Worm (Caenorhabditis elegans) whole organism, L1 larva: Measurements from ENCODE around the gene frpr-14.

Source experiments
- C16A3.4 ChIP-seq: fragments of 150-350 bp; optimal IDR thresholded peaks from 2 replicates; lab custom pipeline; 2014; ENCODE audit warnings: missing biosample characterization, missing genetic modification characterization
- Y116A8C.19 ChIP-seq: sonication (generic microtip); optimal IDR thresholded peaks from 2 replicates; lab custom pipeline; 2016; ENCODE audit warnings: missing compliant biosample characterization, missing genetic modification characterization, borderline replicate concordance
- aha-1 ChIP-seq: fragments of 150-350 bp; optimal IDR thresholded peaks from 2 replicates; lab custom pipeline; 2014; ENCODE audit warnings: missing biosample characterization, missing genetic modification characterization
- alr-1 ChIP-seq: fragments of 200-800 bp; sonication (Bioruptor generic); optimal IDR thresholded peaks from 2 replicates; lab custom pipeline; 2018; ENCODE audit warnings: borderline replicate concordance, mild to moderate bottlenecking, missing genetic modification characterization, missing compliant biosample characterization
- aly-2 ChIP-seq: fragments of 150-350 bp; optimal IDR thresholded peaks from 2 replicates; lab custom pipeline; 2014; ENCODE audit warnings: missing biosample characterization, missing genetic modification characterization
- ama-1 ChIP-seq: fragments of 150-350 bp; optimal IDR thresholded peaks from 2 replicates; lab custom pipeline; 2014
- ceh-63 ChIP-seq: fragments of 200-800 bp; sonication (Bioruptor generic); optimal IDR thresholded peaks from 2 replicates; lab custom pipeline; 2018; ENCODE audit warnings: mild to moderate bottlenecking, missing genetic modification characterization, missing compliant biosample characterization
- ceh-90 ChIP-seq: sonication (generic microtip); optimal IDR thresholded peaks from 2 replicates; lab custom pipeline; 2016; ENCODE audit warnings: missing genetic modification characterization, missing compliant biosample characterization
- ces-1 ChIP-seq: fragments of 150-350 bp; optimal IDR thresholded peaks from 2 replicates; lab custom pipeline; 2014; ENCODE audit warnings: missing biosample characterization, missing genetic modification reagents, missing genetic modification characterization
- efl-1 ChIP-seq, 4 experiments: fragments of 150-350 bp; optimal IDR thresholded peaks in 3 of 4; peaks in 1 of 4; 1 replicate in 1 of 4; 2 replicates in 3 of 4; lab custom pipeline; 2014; ENCODE audit warnings: missing biosample characterization in 2 of 4, missing genetic modification characterization in 2 of 4, missing genetic modification reagents in 2 of 4
- efl-3 ChIP-seq: fragments of 200-800 bp; sonication (Bioruptor generic); optimal IDR thresholded peaks from 2 replicates; lab custom pipeline; 2018; ENCODE audit warnings: mild to moderate bottlenecking, missing genetic modification characterization, missing compliant biosample characterization
- egl-13 ChIP-seq: sonication (generic microtip); optimal IDR thresholded peaks from 2 replicates; lab custom pipeline; 2016; ENCODE audit warnings: missing genotype, missing genetic modification reagents, missing genetic modification characterization, missing compliant biosample characterization
- egl-27 ChIP-seq, 2 experiments: fragments of 150-350 bp in 1 of 2; sonication (generic microtip); optimal IDR thresholded peaks; 3 replicates each; lab custom pipeline; 2017 to 2018; ENCODE audit warnings: missing biosample characterization in 2 of 2, missing genetic modification characterization in 2 of 2, missing genetic modification reagents in 2 of 2
- elt-2 ChIP-seq: sonication (generic microtip); optimal IDR thresholded peaks from 2 replicates; lab custom pipeline; 2016; ENCODE audit warnings: missing genetic modification characterization, mild to moderate bottlenecking, inconsistent platforms, missing compliant biosample characterization, missing genetic modification reagents
- fkh-10 ChIP-seq: sonication (generic microtip); optimal IDR thresholded peaks from 2 replicates; lab custom pipeline; 2017; ENCODE audit warnings: missing biosample characterization, missing genetic modification reagents, missing genetic modification characterization
- fos-1 ChIP-seq: fragments of 150-350 bp; optimal IDR thresholded peaks from 2 replicates; lab custom pipeline; 2014; ENCODE audit warnings: missing biosample characterization, missing genetic modification characterization
- grh-1 ChIP-seq: fragments of 200-800 bp; sonication (Bioruptor generic); IDR thresholded peaks from 2 replicates; pipeline ENCODE4 v1.3.6; 2022; ENCODE audit warnings: missing genetic modification reagents, missing genetic modification characterization, missing compliant biosample characterization
- hlh-17 ChIP-seq: fragments of 200-800 bp; sonication (Bioruptor generic); optimal IDR thresholded peaks from 2 replicates; lab custom pipeline; 2018; ENCODE audit warnings: missing genetic modification characterization, mild to moderate bottlenecking, missing compliant biosample characterization, moderate library complexity, borderline replicate concordance
- irx-1 ChIP-seq: sonication (generic microtip); optimal IDR thresholded peaks from 2 replicates; lab custom pipeline; 2016; ENCODE audit warnings: missing genetic modification characterization, missing compliant biosample characterization
- isw-1 ChIP-seq: fragments of 200-800 bp; sonication (Bioruptor generic); IDR thresholded peaks from 2 replicates; pipeline ENCODE4 v1.3.6; 2022; ENCODE audit warnings: missing genetic modification characterization, missing compliant biosample characterization
- lin-14 ChIP-seq: fragments of 200-800 bp; sonication (Bioruptor generic); optimal IDR thresholded peaks from 2 replicates; lab custom pipeline; 2018; ENCODE audit warnings: mild to moderate bottlenecking, missing genetic modification characterization, moderate library complexity, missing compliant biosample characterization
- lin-35 ChIP-seq, 2 experiments: fragments of 150-350 bp; optimal IDR thresholded peaks; 2 replicates each; lab custom pipeline; 2014; ENCODE audit warnings: missing biosample characterization in 2 of 2, missing genetic modification characterization in 2 of 2, missing genetic modification reagents in 2 of 2
- lin-39 ChIP-seq: fragments of 150-350 bp; optimal IDR thresholded peaks from 2 replicates; lab custom pipeline; 2014; ENCODE audit warnings: missing biosample characterization, missing genetic modification reagents, missing genetic modification characterization
- lir-3 ChIP-seq: sonication (generic microtip); optimal IDR thresholded peaks from 2 replicates; lab custom pipeline; 2016; ENCODE audit warnings: mild to moderate bottlenecking, missing genetic modification characterization, moderate library complexity, missing compliant biosample characterization; ENCODE audit not compliant: poor library complexity
- lsy-2 ChIP-seq, 2 experiments: fragments of 150-350 bp; optimal IDR thresholded peaks; 2 replicates each; lab custom pipeline; 2014; ENCODE audit warnings: missing biosample characterization in 2 of 2, missing genetic modification characterization in 2 of 2
- mep-1 ChIP-seq: fragments of 150-350 bp; optimal IDR thresholded peaks from 2 replicates; lab custom pipeline; 2014; ENCODE audit warnings: missing biosample characterization, missing genetic modification characterization
- nhr-11 ChIP-seq: fragments of 150-350 bp; optimal IDR thresholded peaks from 2 replicates; lab custom pipeline; 2014; ENCODE audit warnings: missing biosample characterization, missing genetic modification characterization
- nhr-19 ChIP-seq: fragments of 200-800 bp; sonication (Bioruptor generic); conservative IDR thresholded peaks from 2 replicates; pipeline ENCODE4 v1.3.6; 2022; ENCODE audit warnings: missing genetic modification characterization, missing compliant biosample characterization
- nhr-20 ChIP-seq: sonication (generic microtip); optimal IDR thresholded peaks from 2 replicates; lab custom pipeline; 2016; ENCODE audit warnings: mild to moderate bottlenecking, missing genetic modification characterization, missing compliant biosample characterization
- nhr-237 ChIP-seq: fragments of 150-350 bp; optimal IDR thresholded peaks from 2 replicates; lab custom pipeline; 2014; ENCODE audit warnings: missing biosample characterization, missing genetic modification characterization
- nhr-28 ChIP-seq: fragments of 150-350 bp; optimal IDR thresholded peaks from 2 replicates; lab custom pipeline; 2014; ENCODE audit warnings: missing biosample characterization, missing genetic modification characterization
- nhr-76 ChIP-seq: sonication (generic microtip); optimal IDR thresholded peaks from 2 replicates; lab custom pipeline; 2017; ENCODE audit warnings: missing biosample characterization, missing genetic modification characterization
- nhr-77 ChIP-seq: fragments of 150-350 bp; optimal IDR thresholded peaks from 2 replicates; lab custom pipeline; 2014; ENCODE audit warnings: missing biosample characterization, missing genetic modification characterization
- nhr-84 ChIP-seq: sonication (generic microtip); optimal IDR thresholded peaks from 2 replicates; lab custom pipeline; 2017; ENCODE audit warnings: missing biosample characterization, missing genetic modification characterization
- nhr-85 ChIP-seq: sonication (generic microtip); peaks from one replicate; lab custom pipeline; 2016; ENCODE audit warnings: missing genetic modification characterization, inconsistent platforms, missing compliant biosample characterization
- nhr-90 ChIP-seq: sonication (generic microtip); optimal IDR thresholded peaks from 2 replicates; lab custom pipeline; 2016; ENCODE audit warnings: mild to moderate bottlenecking, missing genetic modification characterization, missing compliant biosample characterization; ENCODE audit not compliant: poor library complexity
- pag-3 ChIP-seq: sonication (generic microtip); optimal IDR thresholded peaks from 2 replicates; lab custom pipeline; 2017; ENCODE audit warnings: missing genetic modification characterization, mild to moderate bottlenecking, missing compliant biosample characterization, antibody characterized with exemption, borderline replicate concordance; ENCODE audit not compliant: insufficient read depth
- rnt-1 ChIP-seq: sonication (generic microtip); optimal IDR thresholded peaks from 2 replicates; lab custom pipeline; 2016; ENCODE audit warnings: mild to moderate bottlenecking, missing genetic modification characterization, moderate library complexity, missing compliant biosample characterization
- skn-1 ChIP-seq: fragments of 150-350 bp; optimal IDR thresholded peaks from 2 replicates; lab custom pipeline; 2014; ENCODE audit warnings: missing biosample characterization, missing genetic modification characterization
- sox-4 ChIP-seq: sonication (generic microtip); optimal IDR thresholded peaks from 2 replicates; lab custom pipeline; 2016; ENCODE audit warnings: missing genetic modification characterization, missing compliant biosample characterization
- sptf-1 ChIP-seq: fragments of 150-350 bp; optimal IDR thresholded peaks from 2 replicates; lab custom pipeline; 2014; ENCODE audit warnings: missing biosample characterization, missing genetic modification characterization
- swsn-7 ChIP-seq: sonication (generic microtip); optimal IDR thresholded peaks from 2 replicates; lab custom pipeline; 2016; ENCODE audit warnings: missing genetic modification characterization, missing compliant biosample characterization
- tbx-2 ChIP-seq: sonication (generic microtip); optimal IDR thresholded peaks from 2 replicates; lab custom pipeline; 2016; ENCODE audit warnings: missing genetic modification characterization, missing compliant biosample characterization
- unc-130 ChIP-seq: fragments of 150-350 bp; optimal IDR thresholded peaks from 2 replicates; lab custom pipeline; 2017; ENCODE audit warnings: missing biosample characterization, missing genetic modification characterization, inconsistent platforms
- unc-62 ChIP-seq: fragments of 150-350 bp; optimal IDR thresholded peaks from 2 replicates; lab custom pipeline; 2014; ENCODE audit warnings: missing biosample characterization, missing genetic modification reagents, missing genetic modification characterization
- vab-15 ChIP-seq: sonication (generic microtip); optimal IDR thresholded peaks from 2 replicates; lab custom pipeline; 2017; ENCODE audit warnings: missing genotype, mild to moderate bottlenecking, missing genetic modification characterization, missing compliant biosample characterization
- zag-1 ChIP-seq: fragments of 150-350 bp; optimal IDR thresholded peaks from 2 replicates; lab custom pipeline; 2014; ENCODE audit warnings: missing biosample characterization, missing genetic modification characterization
- ztf-11 ChIP-seq, 2 experiments: sonication (generic microtip); optimal IDR thresholded peaks; 2 replicates each; lab custom pipeline; 2016 to 2017; ENCODE audit warnings: missing genetic modification characterization in 2 of 2, missing biosample characterization in 1 of 2, missing compliant biosample characterization in 1 of 2

frpr-14 gene

ce11 chrII:601305-601704, 49.5 kb upstream of the frpr-14 start (continued):
- TF ChIP-seq swsn-7 (tag; lab: Kevin White, UChicago) (peak; percentile 49), ces-1 (GFP tag; lab: Kevin White, UChicago) (no peak)

DNA sequence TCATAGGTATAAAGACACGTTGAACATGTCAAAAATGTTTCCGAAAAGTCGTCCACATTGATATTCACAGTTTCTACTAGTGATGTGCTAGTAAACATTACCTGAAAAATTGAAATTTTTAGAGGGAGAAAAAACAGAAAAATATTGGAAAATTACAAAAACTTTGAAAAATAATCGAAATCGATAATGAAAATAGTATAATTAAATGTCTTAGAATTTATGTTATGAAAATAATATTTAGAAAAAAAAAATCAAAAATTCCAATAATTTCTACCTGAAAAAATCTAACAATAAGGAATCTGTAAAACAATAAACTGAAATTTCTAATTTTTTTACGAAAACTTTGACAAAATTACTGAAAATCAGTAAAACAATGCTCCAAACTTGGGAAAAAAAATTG, 48.7 kb upstream of the frpr-14 start, which contains the start of gene nhl-3:
nhl-3 (minus strand) TSS at position 101 of the 400 bp plus-strand sequence.
- TF ChIP-seq fkh-10 (GFP tag; lab: Kevin White, UChicago): no peak
- no peak for TF ChIP-seq alr-1

ce11 chrII:602969-603368, 47.8 kb upstream of the frpr-14 start:
- TF ChIP-seq lin-39 (peak; percentile 88), sptf-1 (tag; lab: Kevin White, UChicago) (no peak), Y116A8C.19 (no peak), lin-35 (GFP tag; optimal IDR thresholded peaks at IDR 0.05; lab: Kevin White, UChicago) (peak; percentile 48 to 63), nhr-11 (tag; lab: Kevin White, UChicago) (peak; percentile 26), nhr-76 (no peak), swsn-7 (tag; lab: Kevin White, UChicago) (peak; percentile 62), nhr-19 (GFP tag; lab: Robert Waterston, UW) (no peak), nhr-84 (tag; lab: Kevin White, UChicago) (no peak), elt-2 (no peak), ceh-63 (GFP tag; lab: Kevin White, UChicago) (no peak), aha-1 (tag; lab: Kevin White, UChicago) (no peak), ceh-90 (tag; lab: Kevin White, UChicago) (no peak), skn-1 (tag; lab: Kevin White, UChicago) (peak; percentile 76), nhr-20 (tag; lab: Kevin White, UChicago) (peak; percentile 65), isw-1 (GFP tag; lab: Robert Waterston, UW) (peak; percentile 22), C16A3.4 (peak; percentile 42), ama-1 (no peak), efl-3 (GFP tag; lab: Kevin White, UChicago) (no peak), nhr-85 (peak; percentile 83), lsy-2 (tag; optimal IDR thresholded peaks at IDR 0.05; lab: Kevin White, UChicago) (peak; percentile 66 to 74), zag-1 (tag; lab: Kevin White, UChicago) (no peak), lir-3 (peak; percentile 8), pag-3 (tag; lab: Kevin White, UChicago) (no peak), rnt-1 (tag; lab: Kevin White, UChicago) (peak; percentile 80), nhr-90 (tag; lab: Kevin White, UChicago) (no peak), unc-130 (tag; lab: Kevin White, UChicago) (no peak), ztf-11 (tag; optimal IDR thresholded peaks at IDR 0.05; lab: Kevin White, UChicago) (peak in 1 of 2 experiments; percentile 4), sox-4 (tag; lab: Kevin White, UChicago) (no peak), grh-1 (GFP tag; lab: Robert Waterston, UW) (peak; percentile 47; the same call in 1 of the 2 replicates), unc-62 (no peak), nhr-237 (tag; lab: Kevin White, UChicago) (no peak), nhr-28 (tag; lab: Kevin White, UChicago) (no peak), egl-13 (tag; lab: Kevin White, UChicago) (no peak), efl-1 (optimal IDR thresholded peaks at IDR 0.05; lab: Kevin White, UChicago) (peak; percentile 61 to 68), efl-1 (GFP tag; optimal IDR thresholded peaks at IDR 0.05 in 1 of 2; lab: Kevin White, UChicago) (peak; percentile 53 to 81), vab-15 (tag; lab: Kevin White, UChicago) (no peak), fos-1 (tag; lab: Kevin White, UChicago) (no peak), hlh-17 (GFP tag; lab: Kevin White, UChicago) (no peak), mep-1 (tag; lab: Kevin White, UChicago) (peak; percentile 87), irx-1 (tag; lab: Kevin White, UChicago) (peak; percentile 45), nhr-77 (tag; lab: Kevin White, UChicago) (no peak), egl-27 (tag; optimal IDR thresholded peaks at IDR 0.05; lab: Kevin White, UChicago) (no peak), alr-1 (no peak), aly-2 (tag; lab: Kevin White, UChicago) (no peak), lin-14 (GFP tag; lab: Kevin White, UChicago) (peak; percentile 94), tbx-2 (tag; lab: Kevin White, UChicago) (peak; percentile 66)
